Fruit fly (Drosophila melanogaster): ENCODE measurements around the gene Jon65Ai.

DNA sequence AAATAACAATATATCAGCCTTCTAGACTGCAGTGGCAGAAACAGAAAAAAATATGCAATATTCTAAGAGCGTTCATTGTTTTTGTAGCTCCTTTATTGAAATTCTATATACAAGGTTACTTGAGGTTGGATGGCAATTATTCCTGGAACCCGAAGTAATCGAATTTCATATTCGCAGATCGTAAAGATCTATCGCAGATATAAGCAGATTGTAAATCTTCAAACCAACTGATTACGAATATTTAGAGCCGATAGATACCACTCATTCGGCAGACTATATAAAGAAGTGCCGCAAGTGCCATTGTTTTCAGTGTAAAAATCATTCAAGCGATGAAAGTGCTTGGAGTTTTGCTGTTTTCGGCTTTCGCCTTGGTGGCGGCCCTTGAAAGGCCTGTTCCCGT, 2.2 kb downstream of the Jon65Ai start, which contains the start of gene Jon65Aii:
- TF ChIP-seq pros (GFP tag; optimal IDR thresholded peaks at IDR 0.05) (no peak), sisA (GFP tag; IDR thresholded peaks at IDR 0.05) (no peak)
